Fruit fly (Drosophila melanogaster): ENCODE data around the gene IFT43.

DNA sequence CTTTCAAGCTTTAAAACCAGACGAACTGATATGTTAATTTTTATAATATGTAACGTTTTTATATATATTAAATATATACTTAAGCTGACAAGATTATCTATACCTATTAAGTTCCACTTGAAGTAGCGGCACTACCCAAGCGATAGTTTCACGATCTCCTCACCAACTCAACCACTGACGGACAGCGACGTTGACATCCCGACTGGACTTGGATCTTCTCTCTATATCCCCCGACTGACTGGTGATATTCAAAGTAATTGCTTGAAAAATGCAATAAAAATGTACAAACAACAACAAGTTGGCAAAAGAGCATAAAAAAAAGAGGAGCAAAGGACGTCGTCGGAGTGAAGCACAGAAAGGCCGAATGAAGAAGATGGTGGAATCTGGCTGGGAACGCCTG lies 48.5 kb downstream of the IFT43 start, which contains the start of gene Ref2:
- TF ChIP-seq CG8478 (optimal IDR thresholded peaks at IDR 0.05) = no peak
- TF ChIP-seq CTCF (optimal IDR thresholded peaks at IDR 0.05) = no peak

All from S2 (cell line).